Fruit fly (Drosophila melanogaster): ENCODE results near the gene nSyb.

- no peak for TF ChIP-seq so (GFP tag; IDR thresholded peaks at IDR 0.05)
- TF ChIP-seq CG4730 (GFP tag; IDR thresholded peaks at IDR 0.05): no peak
- TF ChIP-seq peb (GFP tag; IDR thresholded peaks at IDR 0.05): no peak
- TF ChIP-seq CG12299 (tag; optimal IDR thresholded peaks at IDR 0.05): no peak
- no peak for TF ChIP-seq insv (GFP tag; optimal IDR thresholded peaks at IDR 0.05)
- no peak for TF ChIP-seq CG7963 (GFP tag; IDR thresholded peaks at IDR 0.05; ENCODE audit: partially characterized antibody)
- TF ChIP-seq HLH54F (GFP tag; optimal IDR thresholded peaks at IDR 0.05): no peak
- no peak for TF ChIP-seq Ptx1 (GFP tag; IDR thresholded peaks at IDR 0.05)
- no peak for TF ChIP-seq PHDP (tag; optimal IDR thresholded peaks at IDR 0.05)
- TF ChIP-seq oc (tag; optimal IDR thresholded peaks at IDR 0.05): no peak
- TF ChIP-seq CG5180 (GFP tag; optimal IDR thresholded peaks at IDR 0.05): no peak
- no peak for TF ChIP-seq slou (GFP tag; optimal IDR thresholded peaks at IDR 0.05)
Measured at dm6 chr3L:1676222-1676621, 38.7 kb upstream of the nSyb start.
